Worm (Caenorhabditis elegans) whole organism, dauer: ENCODE data around the gene sftd-3.

Source experiments
- unc-62 ChIP-seq: sonication (generic microtip); optimal IDR thresholded peaks from 2 replicates; lab custom pipeline; 2017; ENCODE audit warnings: missing biosample characterization, missing genetic modification reagents, missing genetic modification characterization

sftd-3 gene

DNA sequence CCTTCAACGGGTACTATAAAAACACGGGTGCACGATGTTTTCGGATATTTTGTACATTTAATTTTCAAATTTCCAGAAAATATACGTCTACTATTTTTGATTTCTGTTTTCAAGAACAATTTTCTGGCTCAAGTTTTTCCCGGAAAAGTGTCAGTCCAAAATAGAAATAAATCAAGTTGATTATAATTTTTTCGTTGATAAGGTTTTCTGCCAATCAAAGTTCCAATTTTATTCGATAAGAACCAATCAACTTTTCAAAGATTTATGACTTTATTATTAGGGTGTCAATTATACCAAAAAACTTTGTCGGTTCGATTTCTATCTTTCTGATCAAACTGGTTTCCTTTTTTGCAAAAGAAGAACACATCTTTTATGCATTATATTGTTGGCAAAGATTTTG lies 49.3 kb downstream of the sftd-3 start:
- TF ChIP-seq unc-62 (GFP tag; lab: Kevin White, UChicago): no peak

ce11 chrII:8912523-8913017 lies 51.4 kb downstream of the sftd-3 start:
- no peak for TF ChIP-seq unc-62 (GFP tag; lab: Kevin White, UChicago)

DNA sequence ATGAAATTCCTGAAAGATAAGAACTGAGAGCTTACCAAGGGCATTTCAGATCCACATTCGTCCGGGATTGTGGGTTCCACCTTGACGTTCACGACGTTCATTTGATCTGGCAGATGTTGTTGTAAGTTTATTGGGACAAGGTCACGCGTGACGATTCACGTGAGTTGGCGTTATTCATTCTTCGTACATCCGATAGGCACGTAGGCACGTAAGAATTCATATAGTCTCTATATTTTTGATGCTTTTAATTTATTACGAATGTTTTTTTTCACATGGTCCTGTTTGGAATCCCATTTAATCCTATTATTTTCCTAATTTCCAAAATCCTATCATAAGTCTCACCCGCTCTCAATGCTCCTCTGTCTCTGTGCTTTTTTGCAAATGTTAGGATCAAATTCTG lies 52.0 kb downstream of the sftd-3 start, which contains the start of gene B0457.4:
TSS of gene B0457.4 (minus strand) at position 101 of the 400 bp plus-strand sequence.
- no peak for TF ChIP-seq unc-62 (GFP tag; lab: Kevin White, UChicago)
